Worm (Caenorhabditis elegans): ENCODE measurements around the gene pzf-1.

DNA sequence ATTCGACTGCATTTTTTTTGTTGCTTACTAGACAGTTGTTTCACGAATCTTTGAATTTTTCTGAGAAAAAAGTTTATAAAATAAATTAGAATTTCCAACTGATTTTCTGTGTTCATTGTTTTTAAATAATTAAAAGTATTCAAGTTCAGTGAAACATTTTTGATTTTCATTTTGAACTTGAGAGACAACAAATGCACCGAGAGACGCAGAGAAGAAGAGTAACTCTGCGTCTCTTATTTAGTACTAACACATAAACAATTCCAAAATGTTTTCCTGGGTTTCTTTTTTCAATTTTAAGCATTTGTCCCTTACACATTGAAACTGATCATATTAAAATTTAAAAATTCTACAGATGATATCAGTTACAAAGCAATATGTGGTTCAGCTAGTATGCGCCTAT, 31.2 kb upstream of the pzf-1 start:
- no peak for TF ChIP-seq dve-1 (tag; optimal IDR thresholded peaks at IDR 0.05)
- no peak for TF ChIP-seq hlh-30 (tag; optimal IDR thresholded peaks at IDR 0.05; ENCODE audit: insufficient read depth)
- TF ChIP-seq lim-6 (tag; optimal IDR thresholded peaks at IDR 0.05), result no peak
- TF ChIP-seq hlh-13 (GFP tag; optimal IDR thresholded peaks at IDR 0.05), result no peak
- TF ChIP-seq C38D4.7 (GFP tag; optimal IDR thresholded peaks at IDR 0.05), result no peak
- no peak for TF ChIP-seq ceh-19 (GFP tag; optimal IDR thresholded peaks at IDR 0.05)
- TF ChIP-seq ceh-45 (GFP tag; IDR thresholded peaks at IDR 0.05), result no peak
- TF ChIP-seq ceh-6 (GFP tag; optimal IDR thresholded peaks at IDR 0.05), result no peak
- no peak for TF ChIP-seq tbx-2 (tag; optimal IDR thresholded peaks at IDR 0.05)
- TF ChIP-seq ceh-18 (tag; optimal IDR thresholded peaks at IDR 0.05), result no peak
- no peak for TF ChIP-seq pha-4 (tag; optimal IDR thresholded peaks at IDR 0.05)

Data from whole organism, late embryonic.